Fruit fly (Drosophila melanogaster) whole organism, prepupa: Measurements from ENCODE around the gene Las.

Experiments used
- Blimp-1 ChIP-seq: fragments of 200-800 bp; sonication (Bioruptor generic); optimal IDR thresholded peaks from 3 replicates; lab custom pipeline; 2017; ENCODE audit warnings: missing biosample characterization, missing genetic modification characterization, mild to moderate bottlenecking, moderate library complexity, missing genetic modification reagents
- CG10669 ChIP-seq: fragments of 200-800 bp; sonication (Bioruptor generic); optimal IDR thresholded peaks from 3 replicates; lab custom pipeline; 2018; ENCODE audit warnings: missing biosample characterization, mild to moderate bottlenecking, missing genetic modification characterization, moderate library complexity
- CG11294 ChIP-seq: fragments of 200-800 bp; sonication (Bioruptor generic); IDR thresholded peaks from 2 replicates; pipeline ENCODE4 v1.3.6; 2022; ENCODE audit warnings: missing biosample characterization, missing genetic modification characterization
- CG11762 ChIP-seq: fragments of 200-800 bp; sonication (Bioruptor generic); optimal IDR thresholded peaks from 3 replicates; lab custom pipeline; 2016; ENCODE audit warnings: missing biosample characterization, missing genetic modification characterization; ENCODE audit not compliant: insufficient read depth
- CG11902 ChIP-seq: fragments of 200-800 bp; sonication (Bioruptor generic); optimal IDR thresholded peaks from 3 replicates; lab custom pipeline; 2016; ENCODE audit warnings: missing biosample characterization, missing genetic modification characterization
- CG15336 ChIP-seq: fragments of 200-800 bp; sonication (Bioruptor generic); IDR thresholded peaks from 2 replicates; pipeline ENCODE4 v1.3.6; 2022; ENCODE audit warnings: missing biosample characterization, missing genetic modification characterization
- CG16779 ChIP-seq: fragments of 200-800 bp; sonication (Bioruptor generic); optimal IDR thresholded peaks from 3 replicates; lab custom pipeline; 2017; ENCODE audit warnings: missing biosample characterization, mild to moderate bottlenecking, missing genetic modification characterization
- CG3032 ChIP-seq: fragments of 200-800 bp; optimal IDR thresholded peaks from 2 replicates; lab custom pipeline; 2019; ENCODE audit warnings: missing biosample characterization, mild to moderate bottlenecking, missing genetic modification characterization, moderate library complexity
- CG31627 ChIP-seq: fragments of 200-800 bp; sonication (Bioruptor generic); optimal IDR thresholded peaks from 3 replicates; lab custom pipeline; 2016; ENCODE audit warnings: missing biosample characterization, missing genetic modification characterization
- CG32006 ChIP-seq: fragments of 200-800 bp; sonication (Bioruptor generic); optimal IDR thresholded peaks from 3 replicates; lab custom pipeline; 2017; ENCODE audit warnings: missing biosample characterization, mild to moderate bottlenecking, missing genetic modification characterization
- CG34406 ChIP-seq: fragments of 200-800 bp; sonication (Bioruptor generic); optimal IDR thresholded peaks from 3 replicates; lab custom pipeline; 2016; ENCODE audit warnings: missing biosample characterization, missing genetic modification characterization
- CG3919 ChIP-seq: fragments of 200-800 bp; sonication (Bioruptor generic); optimal IDR thresholded peaks from 3 replicates; lab custom pipeline; 2016; ENCODE audit warnings: missing biosample characterization, missing genetic modification characterization
- CG4318 ChIP-seq: fragments of 200-800 bp; sonication (Bioruptor generic); optimal IDR thresholded peaks from 3 replicates; lab custom pipeline; 2017; ENCODE audit warnings: missing biosample characterization, mild to moderate bottlenecking, missing genetic modification characterization
- CG6163 ChIP-seq: fragments of 200-800 bp; sonication (Bioruptor generic); IDR thresholded peaks from 3 replicates; pipeline ENCODE4 v1.3.6; 2022; ENCODE audit warnings: missing biosample characterization, missing genetic modification characterization
- CG6276 ChIP-seq: fragments of 200-800 bp; sonication (Bioruptor generic); optimal IDR thresholded peaks from 2 replicates; lab custom pipeline; 2017; ENCODE audit warnings: missing biosample characterization, mild to moderate bottlenecking, missing genetic modification characterization
- CG6792 ChIP-seq: fragments of 200-800 bp; sonication (Bioruptor generic); optimal IDR thresholded peaks from 3 replicates; lab custom pipeline; 2016; ENCODE audit warnings: missing biosample characterization, missing genetic modification characterization
- CG6854 ChIP-seq: fragments of 200-800 bp; sonication (Bioruptor generic); optimal IDR thresholded peaks from 2 replicates; lab custom pipeline; 2017; ENCODE audit warnings: missing biosample characterization, mild to moderate bottlenecking, missing genetic modification characterization
- CG7368 ChIP-seq: fragments of 200-800 bp; sonication (Bioruptor generic); optimal IDR thresholded peaks from 3 replicates; lab custom pipeline; 2016; ENCODE audit warnings: missing biosample characterization, missing genetic modification characterization
- CG8119 ChIP-seq: fragments of 200-800 bp; sonication (Bioruptor generic); IDR thresholded peaks from 3 replicates; pipeline ENCODE4 v1.3.6; 2022; ENCODE audit warnings: missing biosample characterization, missing genetic modification characterization
- CG8319 ChIP-seq: fragments of 200-800 bp; sonication (Bioruptor generic); optimal IDR thresholded peaks from 3 replicates; lab custom pipeline; 2016; ENCODE audit warnings: missing biosample characterization, missing genetic modification characterization
- CG8632 ChIP-seq: fragments of 200-800 bp; sonication (Bioruptor generic); optimal IDR thresholded peaks from 3 replicates; lab custom pipeline; 2016; ENCODE audit warnings: missing biosample characterization, missing genetic modification characterization
- CG9139 ChIP-seq: fragments of 200-800 bp; sonication (Bioruptor generic); optimal IDR thresholded peaks from 3 replicates; lab custom pipeline; 2017; ENCODE audit warnings: missing biosample characterization, mild to moderate bottlenecking, missing genetic modification characterization
- Eip78C ChIP-seq: fragments of 200-800 bp; sonication (Bioruptor generic); peaks from one replicate; lab custom pipeline; 2016; ENCODE audit warnings: missing biosample characterization, missing genetic modification characterization
- Ets21C ChIP-seq: fragments of 200-800 bp; sonication (Bioruptor generic); optimal IDR thresholded peaks from 3 replicates; lab custom pipeline; 2016; ENCODE audit warnings: missing biosample characterization, missing genetic modification characterization
- Gug ChIP-seq: fragments of 200-800 bp; sonication (Bioruptor generic); IDR thresholded peaks from 2 replicates; pipeline ENCODE4 v1.3.6; 2022; ENCODE audit warnings: missing biosample characterization, missing genetic modification characterization
- Hr38 ChIP-seq: sonication (Bioruptor generic); optimal IDR thresholded peaks from 2 replicates; lab custom pipeline; 2016; ENCODE audit warnings: missing biosample characterization, missing genetic modification characterization
- Hr39 ChIP-seq: fragments of 200-800 bp; sonication (Bioruptor generic); optimal IDR thresholded peaks from 2 replicates; lab custom pipeline; 2016; ENCODE audit warnings: missing biosample characterization, missing genetic modification characterization
- Hr4 ChIP-seq: fragments of 200-800 bp; sonication (Bioruptor generic); optimal IDR thresholded peaks from 3 replicates; lab custom pipeline; 2016; ENCODE audit warnings: missing biosample characterization, missing genetic modification characterization
- Lpt ChIP-seq: fragments of 200-800 bp; sonication (Bioruptor generic); optimal IDR thresholded peaks from 3 replicates; lab custom pipeline; 2016; ENCODE audit warnings: missing biosample characterization, missing genetic modification characterization
- OdsH ChIP-seq: fragments of 200-800 bp; sonication (Bioruptor generic); optimal IDR thresholded peaks from 3 replicates; lab custom pipeline; 2016; ENCODE audit warnings: missing biosample characterization, missing genetic modification characterization
- Sox14 ChIP-seq: fragments of 200-800 bp; sonication (Bioruptor generic); optimal IDR thresholded peaks from 3 replicates; lab custom pipeline; 2016; ENCODE audit warnings: missing biosample characterization, missing genetic modification characterization
- Sox15 ChIP-seq: fragments of 200-800 bp; sonication (Bioruptor generic); optimal IDR thresholded peaks from 3 replicates; lab custom pipeline; 2016; ENCODE audit warnings: missing biosample characterization, missing genetic modification characterization
- achi ChIP-seq: fragments of 200-800 bp; sonication (Bioruptor generic); optimal IDR thresholded peaks from 3 replicates; lab custom pipeline; 2016; ENCODE audit warnings: missing biosample characterization, missing genetic modification characterization
- acj6 ChIP-seq: fragments of 200-800 bp; sonication (Bioruptor generic); optimal IDR thresholded peaks from 3 replicates; lab custom pipeline; 2016; ENCODE audit warnings: missing biosample characterization, missing genetic modification characterization
- dac ChIP-seq: fragments of 200-800 bp; sonication (Bioruptor generic); optimal IDR thresholded peaks from 2 replicates; lab custom pipeline; 2017; ENCODE audit warnings: missing biosample characterization, mild to moderate bottlenecking, missing genetic modification characterization
- dsx ChIP-seq: fragments of 200-800 bp; optimal IDR thresholded peaks from 3 replicates; lab custom pipeline; 2019; ENCODE audit warnings: missing biosample characterization, mild to moderate bottlenecking, missing genetic modification characterization, moderate library complexity; ENCODE audit not compliant: poor library complexity, severe bottlenecking
- eg ChIP-seq: fragments of 200-800 bp; sonication (Bioruptor generic); IDR thresholded peaks from 3 replicates; pipeline ENCODE4 v1.3.6; 2022; ENCODE audit warnings: missing biosample characterization, missing genetic modification characterization
- fd59A ChIP-seq: fragments of 200-800 bp; sonication (Bioruptor generic); optimal IDR thresholded peaks from 2 replicates; lab custom pipeline; 2017; ENCODE audit warnings: missing biosample characterization, mild to moderate bottlenecking, missing genetic modification characterization, missing genetic modification reagents
- fd85E ChIP-seq: fragments of 200-800 bp; sonication (Bioruptor generic); optimal IDR thresholded peaks from 3 replicates; lab custom pipeline; 2016; ENCODE audit warnings: missing biosample characterization, missing genetic modification characterization
- lz ChIP-seq: fragments of 200-800 bp; sonication (Bioruptor generic); optimal IDR thresholded peaks from 3 replicates; lab custom pipeline; 2016; ENCODE audit warnings: missing biosample characterization, missing genetic modification characterization
- net ChIP-seq: fragments of 200-800 bp; sonication (Bioruptor generic); optimal IDR thresholded peaks from 3 replicates; lab custom pipeline; 2016; ENCODE audit warnings: missing biosample characterization, missing genetic modification characterization
- pdm3 ChIP-seq: fragments of 200-800 bp; sonication (Bioruptor generic); optimal IDR thresholded peaks from 3 replicates; lab custom pipeline; 2016; ENCODE audit warnings: missing biosample characterization, missing genetic modification characterization
- salr ChIP-seq, 2 experiments: fragments of 200-800 bp; sonication (Bioruptor generic); optimal IDR thresholded peaks; 3 replicates each; lab custom pipeline; 2016 to 2018; ENCODE audit warnings: missing biosample characterization in 2 of 2, missing genetic modification characterization in 2 of 2, mild to moderate bottlenecking in 1 of 2
- spab ChIP-seq: fragments of 200-800 bp; sonication (Bioruptor generic); optimal IDR thresholded peaks from 2 replicates; lab custom pipeline; 2017; ENCODE audit warnings: missing biosample characterization, mild to moderate bottlenecking, missing genetic modification characterization, missing genetic modification reagents
- vri ChIP-seq: fragments of 200-800 bp; sonication (Bioruptor generic); optimal IDR thresholded peaks from 3 replicates; lab custom pipeline; 2016; ENCODE audit warnings: missing biosample characterization, mild to moderate bottlenecking, missing genetic modification characterization

The Las gene

dm6 chr3L:20471499-20472313 is 39.5 kb upstream of the Las start (continued):
- peak; percentile 5 for TF ChIP-seq CG34406
- TF ChIP-seq CG11294 (GFP tag; lab: Robert Waterston, UW), result no peak; the same call in 1 of the 2 replicates
- no peak for TF ChIP-seq Hr39 (GFP tag; lab: Kevin White, UChicago)
- no peak for TF ChIP-seq CG8319 (GFP tag; lab: Kevin White, UChicago)
- peak; percentile 23 for TF ChIP-seq Lpt (GFP tag; lab: Kevin White, UChicago)
- TF ChIP-seq Eip78C (GFP tag; lab: Kevin White, UChicago), result peak; percentile 75
- peak; percentile 0 for TF ChIP-seq CG11762 (GFP tag; lab: Kevin White, UChicago)
- no peak for TF ChIP-seq CG8632 (GFP tag; lab: Kevin White, UChicago)
- TF ChIP-seq spab (GFP tag; lab: Kevin White, UChicago), result no peak
- TF ChIP-seq vri (GFP tag; lab: Kevin White, UChicago), result no peak
- peak; percentile 8 for TF ChIP-seq net (GFP tag; lab: Kevin White, UChicago)
- no peak for TF ChIP-seq fd59A (GFP tag; lab: Kevin White, UChicago)
- no peak for TF ChIP-seq fd85E (GFP tag; lab: Kevin White, UChicago)
- TF ChIP-seq CG9139, result no peak
- TF ChIP-seq CG32006 (GFP tag; lab: Kevin White, UChicago), result peak; percentile 22
- peak; percentile 38 for TF ChIP-seq acj6 (GFP tag; lab: Kevin White, UChicago)
- peak; percentile 5 for TF ChIP-seq dsx (GFP tag; lab: Kevin White, UChicago)
- TF ChIP-seq CG3032 (tag; lab: Kevin White, UChicago), result peak; percentile 49
- TF ChIP-seq Hr4 (GFP tag; lab: Kevin White, UChicago), result peak; percentile 34
- peak; percentile 24 for TF ChIP-seq achi
- TF ChIP-seq Ets21C (GFP tag; lab: Kevin White, UChicago), result no peak
- TF ChIP-seq pdm3, result peak; percentile 18
- no peak for TF ChIP-seq lz (GFP tag; lab: Kevin White, UChicago)
- TF ChIP-seq Sox14 (GFP tag; lab: Kevin White, UChicago), result peak; percentile 25
- peak; percentile 34; the same call in 2 of the 3 replicates for TF ChIP-seq CG8119 (GFP tag; lab: Robert Waterston, UW)
- TF ChIP-seq CG3919 (GFP tag; lab: Kevin White, UChicago), result peak; percentile 35
- TF ChIP-seq CG10669, result peak; percentile 16
- TF ChIP-seq CG6792 (GFP tag; lab: Kevin White, UChicago), result no peak
- TF ChIP-seq Hr38 (GFP tag; lab: Kevin White, UChicago), result no peak
- TF ChIP-seq Blimp-1, result no peak

dm6 chr3L:20470991-20471498 is 38.9 kb upstream of the Las start:
- TF ChIP-seq vri (GFP tag; lab: Kevin White, UChicago) (no peak), Eip78C (GFP tag; lab: Kevin White, UChicago) (peak; percentile 75), acj6 (GFP tag; lab: Kevin White, UChicago) (peak; percentile 8), CG6854 (GFP tag; lab: Kevin White, UChicago) (no peak), CG16779 (tag; lab: Kevin White, UChicago) (no peak), CG15336 (GFP tag; lab: Robert Waterston, UW) (peak; percentile 76), Gug (GFP tag; lab: Robert Waterston, UW) (peak; percentile 48), CG31627 (no peak), CG11902 (GFP tag; lab: Kevin White, UChicago) (no peak), fd85E (GFP tag; lab: Kevin White, UChicago) (no peak), dsx (GFP tag; lab: Kevin White, UChicago) (no peak), CG8119 (GFP tag; lab: Robert Waterston, UW) (peak; percentile 49; the same call in 2 of the 3 replicates), CG32006 (GFP tag; lab: Kevin White, UChicago) (peak; percentile 68), fd59A (GFP tag; lab: Kevin White, UChicago) (peak; percentile 37), CG8632 (GFP tag; lab: Kevin White, UChicago) (peak; percentile 24), CG4318 (GFP tag; lab: Kevin White, UChicago) (peak; percentile 6), CG7368 (GFP tag; lab: Kevin White, UChicago) (peak; percentile 22), CG6276 (GFP tag; lab: Kevin White, UChicago) (peak; percentile 50), Sox15 (no peak), net (GFP tag; lab: Kevin White, UChicago) (peak; percentile 47), eg (GFP tag; lab: Robert Waterston, UW) (peak; percentile 82), Lpt (GFP tag; lab: Kevin White, UChicago) (peak; percentile 1), salr (GFP tag; optimal IDR thresholded peaks at IDR 0.05; lab: Kevin White, UChicago) (peak in 1 of 2 experiments; percentile 42), CG3919 (GFP tag; lab: Kevin White, UChicago) (peak; percentile 47), OdsH (GFP tag; lab: Kevin White, UChicago) (peak; percentile 39), CG10669 (peak; percentile 38), dac (GFP tag; lab: Kevin White, UChicago) (peak; percentile 12), CG11762 (GFP tag; lab: Kevin White, UChicago) (no peak), CG6163 (GFP tag; lab: Robert Waterston, UW) (peak; percentile 81), Hr39 (GFP tag; lab: Kevin White, UChicago) (no peak), CG3032 (tag; lab: Kevin White, UChicago) (no peak), CG11294 (GFP tag; lab: Robert Waterston, UW) (peak; percentile 49; the same call in 1 of the 2 replicates), CG6792 (GFP tag; lab: Kevin White, UChicago) (peak; percentile 9)
